Worm (Caenorhabditis elegans): ENCODE data around the gene iffb-1.

The iffb-1 gene

ce11 chrIII:2313985-2314494 is at the start of gene iffb-1, which contains the start of gene fbxa-66:
Gene iffb-1, plus strand, starts transcription at chrIII:2314436.
Gene fbxa-66, minus strand, starts transcription at chrIII:2314035.
- TF ChIP-seq pha-4 (tag; optimal IDR thresholded peaks at IDR 0.05) (peak; percentile 24), hmg-11 (tag; optimal IDR thresholded peaks at IDR 0.05) (peak; percentile 51), daf-12 (tag; optimal IDR thresholded peaks at IDR 0.05) (no peak)

- TF ChIP-seq pqm-1 (tag; optimal IDR thresholded peaks at IDR 0.05) (peak; percentile 74), elt-2 (tag; optimal IDR thresholded peaks at IDR 0.05) (peak; percentile 81), nhr-43 (tag; optimal IDR thresholded peaks at IDR 0.05; ENCODE audit: poor library complexity, severe bottlenecking) (no peak)
Observed at ce11 chrIII:2265986-2266701, 48.1 kb upstream of the iffb-1 start, which contains the start of gene fbxa-9. Gene fbxa-9, plus strand, starts transcription at chrIII:2266651.

ce11 chrIII:2272075-2272474 is 42.2 kb upstream of the iffb-1 start, which contains the start of gene fbxa-48:
Gene fbxa-48, minus strand, starts transcription at chrIII:2272175.
- TF ChIP-seq pqm-1 (tag; optimal IDR thresholded peaks at IDR 0.05) (peak; percentile 2), elt-2 (tag; optimal IDR thresholded peaks at IDR 0.05) (peak; percentile 38), lin-39 (tag; optimal IDR thresholded peaks at IDR 0.05) (no peak)

ce11 chrIII:2272732-2273131 is 41.5 kb upstream of the iffb-1 start, which contains the start of gene fbxa-39:
Gene fbxa-39, plus strand, starts transcription at chrIII:2273032.
- TF ChIP-seq nhr-25 (tag; optimal IDR thresholded peaks at IDR 0.05) (no peak), fos-1 (tag; optimal IDR thresholded peaks at IDR 0.05) (no peak), egl-27 (tag; optimal IDR thresholded peaks at IDR 0.05) (no peak), ceh-9 (tag; optimal IDR thresholded peaks at IDR 0.05) (no peak), snpc-4 (tag; optimal IDR thresholded peaks at IDR 0.05) (no peak), skn-1 (tag; optimal IDR thresholded peaks at IDR 0.05) (no peak), ama-1 (optimal IDR thresholded peaks at IDR 0.05) (no peak), pqm-1 (tag; optimal IDR thresholded peaks at IDR 0.05) (no peak), nfya-1 (tag; optimal IDR thresholded peaks at IDR 0.05; ENCODE audit: insufficient read depth) (no peak), ceh-82 (tag; optimal IDR thresholded peaks at IDR 0.05) (no peak), nhr-12 (tag; optimal IDR thresholded peaks at IDR 0.05) (no peak), lsy-12 (tag; optimal IDR thresholded peaks at IDR 0.05) (no peak), fkh-10 (GFP tag; optimal IDR thresholded peaks at IDR 0.05) (no peak)

ce11 chrIII:2276842-2277241 is 37.4 kb upstream of the iffb-1 start, which contains the start of gene Y54F10BM.21:
Gene Y54F10BM.21, plus strand, starts transcription at chrIII:2277142.
- TF ChIP-seq unc-39 (tag; optimal IDR thresholded peaks at IDR 0.05): no peak
- TF ChIP-seq nhr-11 (tag; optimal IDR thresholded peaks at IDR 0.05): no peak
- no peak for TF ChIP-seq fkh-10 (GFP tag; optimal IDR thresholded peaks at IDR 0.05)
- TF ChIP-seq ztf-11 (tag; optimal IDR thresholded peaks at IDR 0.05): no peak
- no peak for TF ChIP-seq mdl-1 (tag; optimal IDR thresholded peaks at IDR 0.05)
- TF ChIP-seq nhr-25 (tag; optimal IDR thresholded peaks at IDR 0.05): no peak
- TF ChIP-seq fkh-2 (tag; optimal IDR thresholded peaks at IDR 0.05): no peak
- no peak for TF ChIP-seq lin-15B (tag; optimal IDR thresholded peaks at IDR 0.05)
- no peak for TF ChIP-seq elt-3 (tag; optimal IDR thresholded peaks at IDR 0.05)
- no peak for TF ChIP-seq unc-62 (GFP tag; optimal IDR thresholded peaks at IDR 0.05)
- no peak for TF ChIP-seq elt-1 (tag; optimal IDR thresholded peaks at IDR 0.05)
- TF ChIP-seq ama-1 (optimal IDR thresholded peaks at IDR 0.05): no peak
- no peak for TF ChIP-seq eor-1 (tag; optimal IDR thresholded peaks at IDR 0.05)

- TF ChIP-seq pha-4 (tag; optimal IDR thresholded peaks at IDR 0.05): no peak
- no peak for TF ChIP-seq eor-1 (tag; optimal IDR thresholded peaks at IDR 0.05)
- no peak for TF ChIP-seq ceh-16 (tag; optimal IDR thresholded peaks at IDR 0.05)
- no peak for TF ChIP-seq egl-27 (tag; optimal IDR thresholded peaks at IDR 0.05)
- TF ChIP-seq nhr-25 (tag; optimal IDR thresholded peaks at IDR 0.05): no peak
- TF ChIP-seq nhr-77 (tag; optimal IDR thresholded peaks at IDR 0.05): no peak
- no peak for TF ChIP-seq skn-1 (tag; optimal IDR thresholded peaks at IDR 0.05)
- no peak for TF ChIP-seq elt-3 (tag; optimal IDR thresholded peaks at IDR 0.05)
- TF ChIP-seq lin-15B (tag; optimal IDR thresholded peaks at IDR 0.05): no peak
- TF ChIP-seq elt-1 (tag; optimal IDR thresholded peaks at IDR 0.05): no peak
- no peak for TF ChIP-seq ceh-28 (tag; optimal IDR thresholded peaks at IDR 0.05)
- TF ChIP-seq snpc-4 (tag; optimal IDR thresholded peaks at IDR 0.05): no peak
- no peak for TF ChIP-seq sea-2 (GFP tag; optimal IDR thresholded peaks at IDR 0.05)
- TF ChIP-seq daf-12 (tag; optimal IDR thresholded peaks at IDR 0.05): no peak
- TF ChIP-seq zag-1 (tag; optimal IDR thresholded peaks at IDR 0.05): no peak
- TF ChIP-seq mdl-1 (tag; optimal IDR thresholded peaks at IDR 0.05): no peak
Observed at ce11 chrIII:2279457-2279856, 34.8 kb upstream of the iffb-1 start, which contains the start of gene Y54F10BM.23. Gene Y54F10BM.23, minus strand, starts transcription at chrIII:2279557.

Measured in whole organism, L3 larva.